Worm (Caenorhabditis elegans): Measurements from ENCODE around the gene F13H6.5.

- TF ChIP-seq ceh-100 (GFP tag; IDR thresholded peaks at IDR 0.05) (no peak), nfya-1 (tag; optimal IDR thresholded peaks at IDR 0.05; ENCODE audit: borderline replicate concordance, insufficient read depth) (no peak), Y53F4B.3 (GFP tag; IDR thresholded peaks at IDR 0.05) (no peak), ama-1 (optimal IDR thresholded peaks at IDR 0.05) (no peak), ama-1 (GFP tag; optimal IDR thresholded peaks at IDR 0.05) (no peak), Y53G8AR.9 (GFP tag; conservative IDR thresholded peaks at IDR 0.05) (no peak), Y79H2A.3 (GFP tag; conservative IDR thresholded peaks at IDR 0.05) (no peak), mxl-1 (tag; optimal IDR thresholded peaks at IDR 0.05) (no peak), rpc-1 (optimal IDR thresholded peaks at IDR 0.05) (no peak), rpc-1 (tag; optimal IDR thresholded peaks at IDR 0.05) (no peak)
Measured at ce11 chrV:6389634-6390033, 14.9 kb upstream of the F13H6.5 start, which contains the start of gene F57F4.2.

Data from whole organism, young adult.